Worm (Caenorhabditis elegans): ENCODE measurements around the gene C01G10.4.

DNA sequence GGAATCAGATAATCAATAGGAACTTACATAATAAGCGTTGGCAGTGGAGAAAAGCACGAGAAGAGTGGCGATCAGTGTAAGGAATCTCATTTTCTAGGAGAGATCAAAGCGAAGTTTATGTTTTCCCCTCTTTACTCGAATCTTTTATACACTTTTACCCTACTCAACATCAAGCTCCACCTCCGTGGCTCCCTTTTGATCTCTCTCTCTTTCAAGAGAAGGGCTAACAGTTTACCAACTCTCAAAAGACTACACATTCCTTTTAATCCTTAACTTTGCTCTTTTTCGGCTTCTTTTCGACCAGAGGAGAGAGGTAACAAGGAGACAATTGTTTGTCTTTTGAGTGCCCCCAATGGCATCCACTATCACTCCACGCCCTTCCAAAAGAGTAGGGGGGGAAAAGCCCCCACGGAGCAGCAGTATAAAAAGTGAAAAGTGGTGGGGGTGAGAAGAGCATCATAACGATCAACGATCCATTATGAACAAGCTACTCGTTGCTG is 2.3 kb upstream of the C01G10.4 start, which contains the start of the genes C01G10.15 and C01G10.6:
- no peak for TF ChIP-seq lsy-2 (tag; optimal IDR thresholded peaks at IDR 0.05)
- no peak for TF ChIP-seq mdt-29 (GFP tag; IDR thresholded peaks at IDR 0.05)
- TF ChIP-seq ZK546.5 (tag; optimal IDR thresholded peaks at IDR 0.05) = no peak
- TF ChIP-seq unc-62 (GFP tag; optimal IDR thresholded peaks at IDR 0.05 in 1 of 2) = no peak
- no peak for TF ChIP-seq unc-62 (tag; optimal IDR thresholded peaks at IDR 0.05)
- TF ChIP-seq skn-1 (tag; optimal IDR thresholded peaks at IDR 0.05) = no peak
- no peak for TF ChIP-seq pha-4 (GFP tag; IDR thresholded peaks at IDR 0.05)
- no peak for TF ChIP-seq pha-4 (tag; optimal IDR thresholded peaks at IDR 0.05)
- TF ChIP-seq ama-1 (optimal IDR thresholded peaks at IDR 0.05) = no peak
- no peak for TF ChIP-seq T20F7.1 (GFP tag; optimal IDR thresholded peaks at IDR 0.05)
- no peak for TF ChIP-seq ZK337.2 (GFP tag; IDR thresholded peaks at IDR 0.05)
- no peak for TF ChIP-seq nhr-11 (tag; optimal IDR thresholded peaks at IDR 0.05)
- no peak for TF ChIP-seq F49E8.2 (tag; optimal IDR thresholded peaks at IDR 0.05; ENCODE audit: borderline replicate concordance)
- no peak for TF ChIP-seq vab-7 (GFP tag; IDR thresholded peaks at IDR 0.05)
- TF ChIP-seq fos-1 (tag; optimal IDR thresholded peaks at IDR 0.05) = no peak
- TF ChIP-seq daf-12 (tag; optimal IDR thresholded peaks at IDR 0.05) = no peak
